Worm (Caenorhabditis elegans): ENCODE measurements around the gene unc-97.

- TF ChIP-seq tbx-37 (GFP tag; conservative IDR thresholded peaks at IDR 0.05) (no peak), ama-1 (optimal IDR thresholded peaks at IDR 0.05) (no peak), F13C5.2 (tag; optimal IDR thresholded peaks at IDR 0.05) (no peak), hmbx-1 (tag; optimal IDR thresholded peaks at IDR 0.05) (no peak), ets-7 (tag; optimal IDR thresholded peaks at IDR 0.05) (no peak)
These were observed 27.5 kb upstream of the unc-97 start for ce11 chrX:5565478-5565877.
